Fruit fly (Drosophila melanogaster): ENCODE measurements around the gene BicD.

BicD gene

DNA sequence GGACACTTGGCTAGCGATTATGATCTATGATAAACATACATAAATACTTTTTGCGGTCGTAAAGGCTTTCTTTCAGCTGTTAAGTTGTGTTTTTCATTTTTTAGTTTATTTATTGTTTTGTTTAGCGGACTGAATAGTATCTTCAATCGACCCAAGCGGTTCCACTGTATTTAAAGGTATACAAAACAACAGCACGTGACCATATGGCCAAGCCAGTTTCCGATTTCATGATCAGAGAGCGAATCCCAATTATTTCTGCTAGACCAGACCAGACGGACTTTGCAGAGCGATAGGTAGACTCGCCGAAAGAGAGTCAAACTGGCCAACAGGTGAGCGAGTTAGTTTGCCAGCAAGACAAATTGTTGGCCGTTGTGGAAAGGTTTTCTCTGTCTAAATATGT lies 1.5 kb downstream of the BicD start, which contains the start of gene Sgt:
TSS of gene Sgt (plus strand) at position 80 of the 400 bp plus-strand sequence.
- TF ChIP-seq CG9139 (GFP tag; optimal IDR thresholded peaks at IDR 0.05) (no peak), CG15336 (GFP tag; IDR thresholded peaks at IDR 0.05) (0 out of 2 replicates have a peak, but pooled peaks have one; percentile 24)

dm6 chr2L:17470630-17471029 lies 2.4 kb downstream of the BicD start:
- TF ChIP-seq fkh (GFP tag; optimal IDR thresholded peaks at IDR 0.05) = peak; percentile 76
- no peak for TF ChIP-seq Hr38 (GFP tag; optimal IDR thresholded peaks at IDR 0.05)
- peak; percentile 19 for TF ChIP-seq vri (GFP tag; optimal IDR thresholded peaks at IDR 0.05)

DNA sequence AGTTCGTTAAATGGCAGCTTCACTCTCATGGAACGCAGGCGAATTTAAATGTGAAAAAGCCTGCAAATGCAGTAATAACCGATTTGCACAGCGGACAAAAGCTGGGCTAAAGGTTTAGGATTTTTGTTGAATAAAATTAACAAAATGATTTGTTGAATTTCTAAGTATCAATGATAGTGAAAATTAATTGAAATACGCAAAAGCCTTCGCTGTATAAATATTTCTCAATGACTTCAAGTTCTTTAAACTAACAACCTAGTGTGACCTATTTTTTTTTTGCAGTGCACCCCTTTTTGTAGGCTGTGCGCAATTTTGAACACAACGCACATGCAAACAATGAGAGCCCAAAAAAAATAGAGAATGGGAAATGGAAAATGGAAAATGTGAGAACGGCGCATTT lies 6.1 kb downstream of the BicD start:
- TF ChIP-seq salr (GFP tag; optimal IDR thresholded peaks at IDR 0.05) (no peak), CG8319 (GFP tag; optimal IDR thresholded peaks at IDR 0.05) (no peak), CG11294 (GFP tag; IDR thresholded peaks at IDR 0.05) (no peak), Gug (GFP tag; IDR thresholded peaks at IDR 0.05) (peak; percentile 39), CG15336 (GFP tag; IDR thresholded peaks at IDR 0.05) (peak; percentile 75), Eip75B (GFP tag; optimal IDR thresholded peaks at IDR 0.05) (peak; percentile 49), Sox15 (GFP tag; optimal IDR thresholded peaks at IDR 0.05) (no peak), Ets96B (tag; optimal IDR thresholded peaks at IDR 0.05) (peak; percentile 6), vri (GFP tag; optimal IDR thresholded peaks at IDR 0.05) (no peak), CG34406 (GFP tag; optimal IDR thresholded peaks at IDR 0.05) (no peak), Hr4 (GFP tag; optimal IDR thresholded peaks at IDR 0.05) (peak; percentile 58), topi (GFP tag; optimal IDR thresholded peaks at IDR 0.05) (no peak), lz (GFP tag; optimal IDR thresholded peaks at IDR 0.05) (peak; percentile 7), CG8632 (GFP tag; optimal IDR thresholded peaks at IDR 0.05) (peak; percentile 24), achi (GFP tag; optimal IDR thresholded peaks at IDR 0.05) (peak; percentile 34), CG6854 (GFP tag; optimal IDR thresholded peaks at IDR 0.05) (no peak), CG6163 (GFP tag; IDR thresholded peaks at IDR 0.05) (peak; percentile 42; the same call in 1 of the 3 replicates), acj6 (GFP tag; optimal IDR thresholded peaks at IDR 0.05) (peak; percentile 61), Smox (GFP tag; optimal IDR thresholded peaks at IDR 0.05) (no peak), CG9139 (GFP tag; optimal IDR thresholded peaks at IDR 0.05) (no peak), Met (GFP tag; optimal IDR thresholded peaks at IDR 0.05) (no peak), spab (GFP tag; optimal IDR thresholded peaks at IDR 0.05) (no peak), dsx (GFP tag; optimal IDR thresholded peaks at IDR 0.05; ENCODE audit: poor library complexity, severe bottlenecking) (no peak), CG3919 (GFP tag; optimal IDR thresholded peaks at IDR 0.05) (peak; percentile 2), CG7368 (GFP tag; optimal IDR thresholded peaks at IDR 0.05) (no peak), Blimp-1 (GFP tag; optimal IDR thresholded peaks at IDR 0.05) (no peak), CG10669 (GFP tag; optimal IDR thresholded peaks at IDR 0.05) (peak; percentile 12), svp (GFP tag) (no peak), OdsH (GFP tag; optimal IDR thresholded peaks at IDR 0.05) (peak; percentile 46), esn (GFP tag; optimal IDR thresholded peaks at IDR 0.05) (peak; percentile 26), Sox102F (GFP tag; optimal IDR thresholded peaks at IDR 0.05) (no peak), CG6792 (GFP tag; optimal IDR thresholded peaks at IDR 0.05) (peak; percentile 30), Hr39 (GFP tag; optimal IDR thresholded peaks at IDR 0.05) (no peak), CG11762 (GFP tag; optimal IDR thresholded peaks at IDR 0.05; ENCODE audit: insufficient read depth) (no peak), Lpt (GFP tag; optimal IDR thresholded peaks at IDR 0.05) (peak; percentile 63), CG6808 (GFP tag; optimal IDR thresholded peaks at IDR 0.05) (no peak), CG3032 (tag; optimal IDR thresholded peaks at IDR 0.05) (no peak), Ets21C (GFP tag; optimal IDR thresholded peaks at IDR 0.05) (no peak), Eip78C (GFP tag) (peak; percentile 84), Sox14 (GFP tag; optimal IDR thresholded peaks at IDR 0.05) (peak; percentile 46), eg (GFP tag; IDR thresholded peaks at IDR 0.05) (peak; percentile 58), CG8119 (GFP tag; IDR thresholded peaks at IDR 0.05) (peak; percentile 73), net (GFP tag; optimal IDR thresholded peaks at IDR 0.05) (no peak), fd59A (GFP tag; optimal IDR thresholded peaks at IDR 0.05) (no peak), CG1621 (tag; optimal IDR thresholded peaks at IDR 0.05) (no peak), CG11902 (GFP tag; optimal IDR thresholded peaks at IDR 0.05) (no peak)
